Worm (Caenorhabditis elegans): ENCODE data around the gene fbxb-112.

Gene fbxb-112

DNA sequence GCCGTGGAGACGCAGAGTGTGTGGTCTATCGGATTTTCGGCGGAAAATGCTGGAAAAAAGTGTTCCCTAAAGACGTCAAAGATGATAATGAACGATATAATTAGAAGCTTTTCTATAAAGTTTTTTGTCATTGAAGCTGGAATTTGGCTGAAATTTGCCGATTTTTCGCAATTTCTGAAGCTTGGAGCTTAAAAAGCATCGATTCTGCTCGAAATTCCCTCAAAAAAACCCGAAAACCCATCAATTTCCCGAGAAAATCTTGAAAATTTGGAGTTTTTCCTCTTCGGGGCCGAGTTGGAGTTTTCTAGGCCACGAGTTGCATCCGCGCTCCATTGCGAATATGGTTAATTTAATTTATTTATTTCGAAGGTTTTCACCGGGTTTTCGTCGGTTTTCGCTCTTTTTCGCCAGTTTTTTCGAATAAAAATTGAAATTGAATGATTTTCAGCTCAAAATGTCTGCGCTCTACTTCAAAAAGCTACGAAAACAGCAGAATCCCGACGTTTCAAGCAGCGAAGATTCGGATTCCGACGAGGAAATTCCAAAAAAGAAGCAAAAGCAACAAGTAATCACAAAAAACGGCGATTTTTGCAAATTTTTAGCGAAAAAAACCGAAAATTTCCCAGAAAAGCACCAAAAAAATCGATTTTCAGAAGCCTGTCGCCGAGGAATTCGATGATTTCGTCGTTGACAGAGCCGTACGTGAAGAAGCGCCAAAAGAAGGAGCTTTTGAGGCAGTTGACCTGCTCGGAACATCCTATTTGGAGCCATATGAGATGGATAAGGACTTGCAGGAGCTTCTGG lies 11.8 kb downstream of the fbxb-112 start, which contains the start of the genes col-71 and Y49F6B.2 (continued):
- TF ChIP-seq pat-9 (tag; optimal IDR thresholded peaks at IDR 0.05): no peak
- TF ChIP-seq F13H6.1 (tag; optimal IDR thresholded peaks at IDR 0.05): peak; percentile 51
- no peak for TF ChIP-seq T23F11.4 (GFP tag; optimal IDR thresholded peaks at IDR 0.05)
- peak; percentile 60 for TF ChIP-seq hlh-8 (tag; optimal IDR thresholded peaks at IDR 0.05)
- peak; percentile 32 for TF ChIP-seq nfya-1 (tag; optimal IDR thresholded peaks at IDR 0.05)
- no peak for TF ChIP-seq K02D7.2 (tag; optimal IDR thresholded peaks at IDR 0.05)
- TF ChIP-seq fkh-10 (GFP tag; optimal IDR thresholded peaks at IDR 0.05): no peak
- TF ChIP-seq elt-4 (tag; optimal IDR thresholded peaks at IDR 0.05): no peak
- peak; percentile 53 for TF ChIP-seq ceh-30 (tag; optimal IDR thresholded peaks at IDR 0.05)
- no peak for TF ChIP-seq odd-2 (tag; optimal IDR thresholded peaks at IDR 0.05)
- no peak for TF ChIP-seq ceh-6 (GFP tag; optimal IDR thresholded peaks at IDR 0.05)
- no peak for TF ChIP-seq ceh-24 (tag; optimal IDR thresholded peaks at IDR 0.05)
- peak; percentile 83 for TF ChIP-seq zip-5 (tag; optimal IDR thresholded peaks at IDR 0.05)
- peak; percentile 63 for TF ChIP-seq lim-6 (tag; optimal IDR thresholded peaks at IDR 0.05)
- peak; percentile 22 for TF ChIP-seq che-1 (tag; optimal IDR thresholded peaks at IDR 0.05)
- peak; percentile 1 for TF ChIP-seq hlh-15 (tag; optimal IDR thresholded peaks at IDR 0.05)
- TF ChIP-seq ceh-45 (GFP tag; IDR thresholded peaks at IDR 0.05): no peak
- TF ChIP-seq tbx-2 (tag; optimal IDR thresholded peaks at IDR 0.05): peak; percentile 83
- no peak for TF ChIP-seq ceh-48 (tag; optimal IDR thresholded peaks at IDR 0.05)
- TF ChIP-seq C38D4.7 (GFP tag; optimal IDR thresholded peaks at IDR 0.05): no peak
- TF ChIP-seq ceh-9 (tag; optimal IDR thresholded peaks at IDR 0.05): no peak
- no peak for TF ChIP-seq pros-1 (tag; optimal IDR thresholded peaks at IDR 0.05)
- TF ChIP-seq ceh-31 (tag; optimal IDR thresholded peaks at IDR 0.05): peak; percentile 96
- TF ChIP-seq dmd-4 (tag; optimal IDR thresholded peaks at IDR 0.05; ENCODE audit: borderline replicate concordance): no peak
- peak; percentile 76 for TF ChIP-seq ref-2 (tag; optimal IDR thresholded peaks at IDR 0.05)
- TF ChIP-seq nhr-232 (tag; optimal IDR thresholded peaks at IDR 0.05): no peak
- TF ChIP-seq ceh-34 (tag; optimal IDR thresholded peaks at IDR 0.05): peak; percentile 24
- peak; percentile 49 for TF ChIP-seq ttx-3 (tag; optimal IDR thresholded peaks at IDR 0.05)
- TF ChIP-seq pag-3 (tag; optimal IDR thresholded peaks at IDR 0.05; ENCODE audit: borderline replicate concordance): no peak
- TF ChIP-seq gmeb-2 (tag; optimal IDR thresholded peaks at IDR 0.05): peak; percentile 30
- no peak for TF ChIP-seq unc-55 (GFP tag; optimal IDR thresholded peaks at IDR 0.05)
- peak; percentile 55 for TF ChIP-seq ceh-18 (tag; optimal IDR thresholded peaks at IDR 0.05)
- TF ChIP-seq mec-3 (tag; optimal IDR thresholded peaks at IDR 0.05; ENCODE audit: borderline replicate concordance): peak; percentile 86
- TF ChIP-seq elt-2 (tag; optimal IDR thresholded peaks at IDR 0.05): peak; percentile 67
- TF ChIP-seq pqm-1 (tag; optimal IDR thresholded peaks at IDR 0.05): no peak
- TF ChIP-seq hlh-13 (GFP tag; optimal IDR thresholded peaks at IDR 0.05): no peak
- TF ChIP-seq ceh-19 (GFP tag; optimal IDR thresholded peaks at IDR 0.05): no peak
- no peak for TF ChIP-seq sox-2 (GFP tag; IDR thresholded peaks at IDR 0.05)
- no peak for TF ChIP-seq unc-3 (GFP tag; conservative IDR thresholded peaks at IDR 0.05)
- peak; percentile 31 for TF ChIP-seq unc-3 (tag; optimal IDR thresholded peaks at IDR 0.05)
- peak; percentile 48 for TF ChIP-seq ztf-16 (tag; optimal IDR thresholded peaks at IDR 0.05)

- no peak for TF ChIP-seq madf-2 (tag; optimal IDR thresholded peaks at IDR 0.05)
- TF ChIP-seq fkh-6 (tag; optimal IDR thresholded peaks at IDR 0.05): no peak
Measured at ce11 chrII:3504717-3505116, 13.8 kb downstream of the fbxb-112 start, which contains the start of gene cyh-1. cyh-1 (plus strand) TSS chrII:3505017.
